In genomic region chrIII:7181822-7182221, ce11 we compare ENCODE assay signal across 3 worm cellular contexts.
A peak's percentile ranks its signal among the peaks of the same experiment; 100 is the strongest.
TF ChIP-seq lines count a peak whose summit lies in the region.

Gene epg-4 (plus strand): TSS chrIII:7182167.

TF ChIP-seq in whole organism, L1 larva, 84 proteins besides CTCF, POLR2A, EP300 and RAD21 (continued from another document):
- peak in 1 of 6 experiments; percentile 13 for TF ChIP-seq elt-3 (tag; optimal IDR thresholded peaks at IDR 0.05; lab: Kevin White, UChicago)
- TF ChIP-seq ceh-82 (tag; optimal IDR thresholded peaks at IDR 0.05; lab: Kevin White, UChicago) = peak in 1 of 3 experiments; percentile 11
- TF ChIP-seq F16B12.6 (tag; optimal IDR thresholded peaks at IDR 0.05; lab: Kevin White, UChicago) = no peak
- TF ChIP-seq grh-1 (GFP tag; IDR thresholded peaks at IDR 0.05; lab: Robert Waterston, UW) = no peak
- TF ChIP-seq nhr-84 (tag; optimal IDR thresholded peaks at IDR 0.05; lab: Kevin White, UChicago) = no peak
- TF ChIP-seq lin-39 (tag; optimal IDR thresholded peaks at IDR 0.05; lab: Kevin White, UChicago) = no peak
- no peak for TF ChIP-seq hpl-2 (GFP tag; optimal IDR thresholded peaks at IDR 0.05; lab: Kevin White, UChicago)
- peak in 1 of 2 experiments; percentile 22 for TF ChIP-seq mdl-1 (tag; optimal IDR thresholded peaks at IDR 0.05; lab: Kevin White, UChicago)
- TF ChIP-seq lsy-2 (tag; optimal IDR thresholded peaks at IDR 0.05; lab: Kevin White, UChicago) = peak in 1 of 2 experiments; percentile 69
- peak; percentile 3 for TF ChIP-seq nhr-77 (tag; optimal IDR thresholded peaks at IDR 0.05; lab: Kevin White, UChicago)
- peak; percentile 33 for TF ChIP-seq blmp-1 (tag; optimal IDR thresholded peaks at IDR 0.05; lab: Kevin White, UChicago)
- no peak for TF ChIP-seq ceh-8 (GFP tag; optimal IDR thresholded peaks at IDR 0.05; lab: Kevin White, UChicago)
- TF ChIP-seq pqm-1 (tag; optimal IDR thresholded peaks at IDR 0.05; lab: Kevin White, UChicago) = no peak
- no peak for TF ChIP-seq nhr-12 (tag; optimal IDR thresholded peaks at IDR 0.05; lab: Kevin White, UChicago)
- TF ChIP-seq efl-3 (GFP tag; optimal IDR thresholded peaks at IDR 0.05; lab: Kevin White, UChicago) = no peak
- TF ChIP-seq efl-1 (optimal IDR thresholded peaks at IDR 0.05; lab: Kevin White, UChicago) = peak; percentile 19 to 57
- peak; percentile 45 to 93 for TF ChIP-seq efl-1 (GFP tag; optimal IDR thresholded peaks at IDR 0.05 in 1 of 2; lab: Kevin White, UChicago)
- no peak for TF ChIP-seq C34B4.2 (tag; optimal IDR thresholded peaks at IDR 0.05; lab: Kevin White, UChicago)
- peak; percentile 15 for TF ChIP-seq nhr-20 (tag; optimal IDR thresholded peaks at IDR 0.05; lab: Kevin White, UChicago)
- TF ChIP-seq C16A3.4 (tag; optimal IDR thresholded peaks at IDR 0.05; lab: Kevin White, UChicago) = peak; percentile 50
- TF ChIP-seq nhr-11 (tag; optimal IDR thresholded peaks at IDR 0.05; lab: Kevin White, UChicago) = no peak
- TF ChIP-seq alr-1 (tag; optimal IDR thresholded peaks at IDR 0.05; lab: Kevin White, UChicago; ENCODE audit: borderline replicate concordance) = no peak
- no peak for TF ChIP-seq ama-1 (optimal IDR thresholded peaks at IDR 0.05; lab: Kevin White, UChicago)
- peak; percentile 42 to 79 for TF ChIP-seq lin-35 (GFP tag; optimal IDR thresholded peaks at IDR 0.05; lab: Kevin White, UChicago)
TF ChIP-seq in whole organism, L1 larva: peak in this region for 17.

TF ChIP-seq in whole organism, L3 larva, 47 proteins besides CTCF, POLR2A, EP300 and RAD21 (continued from another document):
- no peak for TF ChIP-seq nhr-67 (tag; optimal IDR thresholded peaks at IDR 0.05; lab: Kevin White, UChicago)
- no peak for TF ChIP-seq ZK546.5 (tag; optimal IDR thresholded peaks at IDR 0.05; lab: Kevin White, UChicago)
- peak; percentile 63 for TF ChIP-seq hmg-11 (tag; optimal IDR thresholded peaks at IDR 0.05; lab: Kevin White, UChicago)
- no peak for TF ChIP-seq lsy-12 (tag; optimal IDR thresholded peaks at IDR 0.05; lab: Kevin White, UChicago)
- no peak for TF ChIP-seq nhr-11 (tag; optimal IDR thresholded peaks at IDR 0.05; lab: Kevin White, UChicago)
- TF ChIP-seq lin-39 (tag; optimal IDR thresholded peaks at IDR 0.05; lab: Kevin White, UChicago) = peak; percentile 53
- no peak for TF ChIP-seq daf-12 (tag; optimal IDR thresholded peaks at IDR 0.05; lab: Kevin White, UChicago)
- no peak for TF ChIP-seq nhr-23 (tag; optimal IDR thresholded peaks at IDR 0.05; lab: Kevin White, UChicago)
- TF ChIP-seq elt-2 (tag; optimal IDR thresholded peaks at IDR 0.05; lab: Kevin White, UChicago) = peak; percentile 7
- TF ChIP-seq nhr-12 (tag; optimal IDR thresholded peaks at IDR 0.05; lab: Kevin White, UChicago) = no peak
- TF ChIP-seq egl-27 (tag; optimal IDR thresholded peaks at IDR 0.05; lab: Kevin White, UChicago) = no peak
- no peak for TF ChIP-seq fos-1 (tag; optimal IDR thresholded peaks at IDR 0.05; lab: Kevin White, UChicago)
- no peak for TF ChIP-seq elt-3 (tag; optimal IDR thresholded peaks at IDR 0.05; lab: Kevin White, UChicago)
- TF ChIP-seq skn-1 (tag; optimal IDR thresholded peaks at IDR 0.05; lab: Kevin White, UChicago) = no peak
- TF ChIP-seq ztf-4 (tag; optimal IDR thresholded peaks at IDR 0.05; lab: Kevin White, UChicago) = no peak
- TF ChIP-seq snpc-4 (tag; optimal IDR thresholded peaks at IDR 0.05; lab: Kevin White, UChicago) = peak; percentile 42
- no peak for TF ChIP-seq aly-2 (tag; optimal IDR thresholded peaks at IDR 0.05; lab: Kevin White, UChicago)
- no peak for TF ChIP-seq zag-1 (tag; optimal IDR thresholded peaks at IDR 0.05; lab: Kevin White, UChicago)
- TF ChIP-seq lin-15B (tag; optimal IDR thresholded peaks at IDR 0.05; lab: Kevin White, UChicago) = peak; percentile 66
- peak; percentile 32 for TF ChIP-seq pqm-1 (tag; optimal IDR thresholded peaks at IDR 0.05; lab: Kevin White, UChicago)
- no peak for TF ChIP-seq nhr-77 (tag; optimal IDR thresholded peaks at IDR 0.05; lab: Kevin White, UChicago)
- no peak for TF ChIP-seq elt-1 (tag; optimal IDR thresholded peaks at IDR 0.05; lab: Kevin White, UChicago)
- no peak for TF ChIP-seq egl-5 (tag; optimal IDR thresholded peaks at IDR 0.05; lab: Kevin White, UChicago)

TF ChIP-seq in whole organism, young adult, 124 proteins besides CTCF, POLR2A, EP300 and RAD21 (continued from another document):
- TF ChIP-seq ccch-3 (GFP tag; optimal IDR thresholded peaks at IDR 0.05; lab: Kevin White, UChicago) = no peak
- TF ChIP-seq F33H1.4 (GFP tag; IDR thresholded peaks at IDR 0.05; lab: Robert Waterston, UW) = peak; percentile 54; the same call in 1 of the 2 replicates
- peak; percentile 42 for TF ChIP-seq lin-54 (GFP tag; optimal IDR thresholded peaks at IDR 0.05; lab: Kevin White, UChicago)
- TF ChIP-seq lin-26 (GFP tag; IDR thresholded peaks at IDR 0.05; lab: Robert Waterston, UW) = peak; percentile 64; the same call in 1 of the 2 replicates
- no peak for TF ChIP-seq madf-10 (tag; optimal IDR thresholded peaks at IDR 0.05; lab: Kevin White, UChicago)
- peak; percentile 50 for TF ChIP-seq hmg-1.2 (GFP tag; IDR thresholded peaks at IDR 0.05; lab: Robert Waterston, UW)
- peak; percentile 18 for TF ChIP-seq efl-1 (GFP tag; optimal IDR thresholded peaks at IDR 0.05; lab: Kevin White, UChicago)
- TF ChIP-seq hlh-12 (tag; optimal IDR thresholded peaks at IDR 0.05; lab: Kevin White, UChicago) = no peak
- TF ChIP-seq attf-3 (GFP tag; conservative IDR thresholded peaks at IDR 0.05; lab: Robert Waterston, UW) = no peak
- TF ChIP-seq rec-8 (tag; optimal IDR thresholded peaks at IDR 0.05; lab: Kevin White, UChicago) = no peak
- TF ChIP-seq F55B11.4 (tag; optimal IDR thresholded peaks at IDR 0.05; lab: Kevin White, UChicago; ENCODE audit: borderline replicate concordance, insufficient read depth) = no peak
- no peak; the same call in 1 of the 2 replicates for TF ChIP-seq Y67H2A.10 (GFP tag; conservative IDR thresholded peaks at IDR 0.05; lab: Robert Waterston, UW)
- TF ChIP-seq lsy-27 (tag; optimal IDR thresholded peaks at IDR 0.05; lab: Kevin White, UChicago; ENCODE audit: borderline replicate concordance, insufficient read depth) = no peak
- TF ChIP-seq B0019.2 (GFP tag; conservative IDR thresholded peaks at IDR 0.05; lab: Robert Waterston, UW) = no peak; the same call in 1 of the 2 replicates
- no peak for TF ChIP-seq lin-40 (tag; optimal IDR thresholded peaks at IDR 0.05; lab: Kevin White, UChicago)
- TF ChIP-seq ztf-26 (tag; optimal IDR thresholded peaks at IDR 0.05; lab: Kevin White, UChicago) = no peak
- TF ChIP-seq egl-44 (GFP tag; IDR thresholded peaks at IDR 0.05; lab: Robert Waterston, UW) = no peak
- peak; percentile 14; the same call in 1 of the 2 replicates for TF ChIP-seq madf-8 (GFP tag; conservative IDR thresholded peaks at IDR 0.05; lab: Robert Waterston, UW)
- TF ChIP-seq akir-1 (GFP tag; optimal IDR thresholded peaks at IDR 0.05; lab: Kevin White, UChicago) = no peak
- TF ChIP-seq C06A6.2 (GFP tag; conservative IDR thresholded peaks at IDR 0.05; lab: Robert Waterston, UW) = no peak
- TF ChIP-seq let-607 (tag; optimal IDR thresholded peaks at IDR 0.05; lab: Kevin White, UChicago) = peak in 1 of 2 experiments; percentile 49
- TF ChIP-seq ets-4 (GFP tag; optimal IDR thresholded peaks at IDR 0.05; lab: Kevin White, UChicago) = no peak
- TF ChIP-seq ceh-100 (GFP tag; IDR thresholded peaks at IDR 0.05; lab: Robert Waterston, UW) = peak; percentile 75
- no peak for TF ChIP-seq him-1 (tag; optimal IDR thresholded peaks at IDR 0.05; lab: Kevin White, UChicago)
- no peak for TF ChIP-seq bed-2 (GFP tag; IDR thresholded peaks at IDR 0.05; lab: Robert Waterston, UW)
- no peak for TF ChIP-seq fkh-3 (tag; optimal IDR thresholded peaks at IDR 0.05; lab: Kevin White, UChicago)
- TF ChIP-seq dpl-1 (GFP tag; optimal IDR thresholded peaks at IDR 0.05; lab: Kevin White, UChicago) = no peak
- no peak for TF ChIP-seq Y53F4B.3 (GFP tag; IDR thresholded peaks at IDR 0.05; lab: Robert Waterston, UW)
- TF ChIP-seq rcor-1 (GFP tag; IDR thresholded peaks at IDR 0.05; lab: Robert Waterston, UW) = no peak
- no peak for TF ChIP-seq let-526 (GFP tag; IDR thresholded peaks at IDR 0.05; lab: Robert Waterston, UW)
- TF ChIP-seq F57A8.1 (GFP tag; optimal IDR thresholded peaks at IDR 0.05; lab: Kevin White, UChicago) = no peak
- TF ChIP-seq sdz-38 (tag; optimal IDR thresholded peaks at IDR 0.05; lab: Kevin White, UChicago) = no peak
- TF ChIP-seq madf-6 (GFP tag; IDR thresholded peaks at IDR 0.05; lab: Robert Waterston, UW) = peak; percentile 44
- no peak for TF ChIP-seq Y56A3A.18 (GFP tag; IDR thresholded peaks at IDR 0.05; lab: Robert Waterston, UW)
- no peak for TF ChIP-seq dpff-1 (tag; optimal IDR thresholded peaks at IDR 0.05; lab: Kevin White, UChicago)
- TF ChIP-seq egl-18 (GFP tag; IDR thresholded peaks at IDR 0.05; lab: Robert Waterston, UW) = no peak
- TF ChIP-seq nhr-179 (tag; optimal IDR thresholded peaks at IDR 0.05; lab: Kevin White, UChicago) = no peak
- TF ChIP-seq ztf-3 (GFP tag; optimal IDR thresholded peaks at IDR 0.05; lab: Kevin White, UChicago) = no peak
- peak; percentile 89 for TF ChIP-seq attf-5 (GFP tag; optimal IDR thresholded peaks at IDR 0.05; lab: Kevin White, UChicago)
- no peak for TF ChIP-seq repo-1 (tag; optimal IDR thresholded peaks at IDR 0.05; lab: Kevin White, UChicago)
- TF ChIP-seq bed-1 (GFP tag; IDR thresholded peaks at IDR 0.05; lab: Robert Waterston, UW) = no peak
- no peak for TF ChIP-seq snpc-1.3 (tag; optimal IDR thresholded peaks at IDR 0.05; lab: Kevin White, UChicago; ENCODE audit: insufficient read depth)
- peak; percentile 52 for TF ChIP-seq hrde-1 (tag; optimal IDR thresholded peaks at IDR 0.05; lab: Kevin White, UChicago; ENCODE audit: borderline replicate concordance)
- TF ChIP-seq athp-1 (tag; optimal IDR thresholded peaks at IDR 0.05; lab: Kevin White, UChicago) = peak; percentile 34
- no peak for TF ChIP-seq mes-4 (tag; optimal IDR thresholded peaks at IDR 0.05; lab: Kevin White, UChicago)
- TF ChIP-seq pha-4 (tag; optimal IDR thresholded peaks at IDR 0.05; lab: Kevin White, UChicago) = no peak
- TF ChIP-seq ceh-27 (GFP tag; optimal IDR thresholded peaks at IDR 0.05; lab: Kevin White, UChicago) = peak; percentile 23
- TF ChIP-seq F22D6.2 (tag; optimal IDR thresholded peaks at IDR 0.05; lab: Kevin White, UChicago) = no peak
- TF ChIP-seq attf-6 (GFP tag; IDR thresholded peaks at IDR 0.05; lab: Robert Waterston, UW) = 0 out of 2 replicates have a peak, but pooled peaks have one; percentile 31
- TF ChIP-seq ceh-40 (GFP tag; IDR thresholded peaks at IDR 0.05; lab: Robert Waterston, UW) = no peak
- peak; percentile 0 for TF ChIP-seq somi-1 (GFP tag; optimal IDR thresholded peaks at IDR 0.05; lab: Kevin White, UChicago)
- no peak for TF ChIP-seq lir-1 (GFP tag; conservative IDR thresholded peaks at IDR 0.05; lab: Robert Waterston, UW)
- peak; percentile 53 for TF ChIP-seq nhr-80 (tag; optimal IDR thresholded peaks at IDR 0.05; lab: Kevin White, UChicago)
- TF ChIP-seq Y53G8AR.9 (GFP tag; conservative IDR thresholded peaks at IDR 0.05; lab: Robert Waterston, UW) = 0 out of 2 replicates have a peak, but pooled peaks have one; percentile 45
- no peak for TF ChIP-seq unc-62 (GFP tag; optimal IDR thresholded peaks at IDR 0.05; lab: Kevin White, UChicago)
- no peak for TF ChIP-seq ztf-6 (GFP tag; IDR thresholded peaks at IDR 0.05; lab: Robert Waterston, UW)
- peak; percentile 9 for TF ChIP-seq snpc-3.4 (tag; optimal IDR thresholded peaks at IDR 0.05; lab: Kevin White, UChicago)
- TF ChIP-seq F52B5.7 (tag; optimal IDR thresholded peaks at IDR 0.05; lab: Kevin White, UChicago) = peak; percentile 25
- peak; percentile 25 for TF ChIP-seq ztf-18 (tag; optimal IDR thresholded peaks at IDR 0.05; lab: Kevin White, UChicago)
- TF ChIP-seq atf-7 (tag; optimal IDR thresholded peaks at IDR 0.05; lab: Kevin White, UChicago) = peak; percentile 21
- no peak for TF ChIP-seq K11D2.4 (GFP tag; IDR thresholded peaks at IDR 0.05; lab: Robert Waterston, UW)
- TF ChIP-seq B0336.3 (GFP tag; IDR thresholded peaks at IDR 0.05; lab: Robert Waterston, UW) = peak; percentile 70
- TF ChIP-seq F23B12.7 (tag; optimal IDR thresholded peaks at IDR 0.05; lab: Kevin White, UChicago; ENCODE audit: insufficient read depth) = peak; percentile 13
- no peak for TF ChIP-seq ceh-79 (tag; optimal IDR thresholded peaks at IDR 0.05; lab: Kevin White, UChicago)
- TF ChIP-seq cebp-2 (GFP tag; IDR thresholded peaks at IDR 0.05; lab: Robert Waterston, UW) = no peak
- TF ChIP-seq aptf-2 (GFP tag; conservative IDR thresholded peaks at IDR 0.05; lab: Robert Waterston, UW) = no peak
- no peak for TF ChIP-seq nfya-1 (tag; optimal IDR thresholded peaks at IDR 0.05; lab: Kevin White, UChicago; ENCODE audit: borderline replicate concordance, insufficient read depth)
- no peak for TF ChIP-seq lsl-1 (GFP tag; optimal IDR thresholded peaks at IDR 0.05; lab: Kevin White, UChicago)
- TF ChIP-seq hsf-1 (GFP tag; IDR thresholded peaks at IDR 0.05; lab: Robert Waterston, UW) = peak; percentile 54; the same call in 1 of the 2 replicates
- TF ChIP-seq lin-35 (GFP tag; optimal IDR thresholded peaks at IDR 0.05; lab: Kevin White, UChicago) = peak in 1 of 3 experiments; percentile 28
- peak; percentile 49 for TF ChIP-seq tlf-1 (GFP tag; optimal IDR thresholded peaks at IDR 0.05; lab: Kevin White, UChicago)
- no peak for TF ChIP-seq B0035.1 (tag; optimal IDR thresholded peaks at IDR 0.05; lab: Kevin White, UChicago)
- no peak for TF ChIP-seq mel-28 (tag; optimal IDR thresholded peaks at IDR 0.05; lab: Kevin White, UChicago; ENCODE audit: borderline replicate concordance)
- TF ChIP-seq ztf-25 (GFP tag; IDR thresholded peaks at IDR 0.05; lab: Robert Waterston, UW) = no peak
- no peak for TF ChIP-seq F37B4.10 (GFP tag; IDR thresholded peaks at IDR 0.05; lab: Robert Waterston, UW)
TF ChIP-seq in whole organism, young adult: peak in this region for 45.
